Worm (Caenorhabditis elegans): ENCODE measurements around the gene abcx-1.

- TF ChIP-seq lir-1 (GFP tag; conservative IDR thresholded peaks at IDR 0.05): no peak
- TF ChIP-seq pha-4 (tag; optimal IDR thresholded peaks at IDR 0.05): no peak
- no peak for TF ChIP-seq cebp-2 (GFP tag; IDR thresholded peaks at IDR 0.05)
- no peak for TF ChIP-seq ceh-40 (GFP tag; IDR thresholded peaks at IDR 0.05)
- no peak for TF ChIP-seq snpc-4 (GFP tag; optimal IDR thresholded peaks at IDR 0.05)
- no peak for TF ChIP-seq snpc-4 (tag; optimal IDR thresholded peaks at IDR 0.05)
- TF ChIP-seq lsl-1 (GFP tag; optimal IDR thresholded peaks at IDR 0.05): no peak
- no peak for TF ChIP-seq B0019.2 (GFP tag; conservative IDR thresholded peaks at IDR 0.05)
- TF ChIP-seq Y95B8A.8 (GFP tag; IDR thresholded peaks at IDR 0.05): no peak
- no peak for TF ChIP-seq ama-1 (optimal IDR thresholded peaks at IDR 0.05)
- no peak for TF ChIP-seq ama-1 (GFP tag; optimal IDR thresholded peaks at IDR 0.05)
- no peak for TF ChIP-seq Y79H2A.3 (GFP tag; conservative IDR thresholded peaks at IDR 0.05)
- TF ChIP-seq hsf-1 (GFP tag; IDR thresholded peaks at IDR 0.05): no peak
- no peak for TF ChIP-seq egl-18 (GFP tag; IDR thresholded peaks at IDR 0.05)
- TF ChIP-seq unc-62 (GFP tag; optimal IDR thresholded peaks at IDR 0.05): no peak
These were observed at the start of gene abcx-1 for ce11 chrII:6531940-6532339.

Data from whole organism, young adult.